Worm (Caenorhabditis elegans): ENCODE data around the gene Y39G8B.9.
A peak's percentile ranks its signal among the peaks of the same experiment; 100 is the strongest.

The Y39G8B.9 gene

ce11 chrII:14005183-14005582, 24.0 kb downstream of the Y39G8B.9 start:
- TF ChIP-seq nhr-90 (tag; optimal IDR thresholded peaks at IDR 0.05; ENCODE audit: poor library complexity) = no peak
- no peak for TF ChIP-seq efl-1 (optimal IDR thresholded peaks at IDR 0.05)
- peak in 1 of 2 experiments; percentile 75 for TF ChIP-seq efl-1 (GFP tag; optimal IDR thresholded peaks at IDR 0.05 in 1 of 2)
- TF ChIP-seq swsn-7 (tag; optimal IDR thresholded peaks at IDR 0.05) = no peak
- no peak for TF ChIP-seq elt-3 (tag; optimal IDR thresholded peaks at IDR 0.05)
- no peak for TF ChIP-seq pax-3 (tag; optimal IDR thresholded peaks at IDR 0.05)

ce11 chrII:14006210-14006609, 25.0 kb downstream of the Y39G8B.9 start, which contains the start of gene F01D5.6:
TSS of gene F01D5.6 (plus strand) at chrII:14006510.
- TF ChIP-seq nhr-28 (tag; optimal IDR thresholded peaks at IDR 0.05) (no peak), mep-1 (tag; optimal IDR thresholded peaks at IDR 0.05) (no peak), nhr-19 (GFP tag; conservative IDR thresholded peaks at IDR 0.05) (no peak), nhr-85 (tag) (no peak), fos-1 (tag; optimal IDR thresholded peaks at IDR 0.05) (no peak), elt-3 (tag; optimal IDR thresholded peaks at IDR 0.05) (no peak), nhr-237 (tag; optimal IDR thresholded peaks at IDR 0.05) (no peak), nhr-47 (tag; optimal IDR thresholded peaks at IDR 0.05) (no peak), ets-5 (GFP tag; IDR thresholded peaks at IDR 0.05) (no peak), dpl-1 (GFP tag; optimal IDR thresholded peaks at IDR 0.05) (no peak), tlp-1 (tag; optimal IDR thresholded peaks at IDR 0.05) (no peak), grh-1 (GFP tag; IDR thresholded peaks at IDR 0.05) (no peak), aha-1 (tag; optimal IDR thresholded peaks at IDR 0.05) (no peak), ztf-4 (tag; optimal IDR thresholded peaks at IDR 0.05) (no peak), hlh-17 (GFP tag; optimal IDR thresholded peaks at IDR 0.05; ENCODE audit: borderline replicate concordance) (no peak), nhr-90 (tag; optimal IDR thresholded peaks at IDR 0.05; ENCODE audit: poor library complexity) (no peak), zag-1 (tag; optimal IDR thresholded peaks at IDR 0.05) (no peak)

- TF ChIP-seq pqm-1 (tag; optimal IDR thresholded peaks at IDR 0.05) (no peak), hpl-2 (GFP tag; optimal IDR thresholded peaks at IDR 0.05) (no peak), nhr-84 (tag; optimal IDR thresholded peaks at IDR 0.05) (no peak), unc-98 (GFP tag; IDR thresholded peaks at IDR 0.05) (no peak), mab-9 (GFP tag; IDR thresholded peaks at IDR 0.05) (no peak), ces-1 (GFP tag; optimal IDR thresholded peaks at IDR 0.05) (no peak), nhr-76 (tag; optimal IDR thresholded peaks at IDR 0.05) (no peak), nhr-77 (tag; optimal IDR thresholded peaks at IDR 0.05) (no peak), C16A3.4 (tag; optimal IDR thresholded peaks at IDR 0.05) (no peak), swsn-7 (tag; optimal IDR thresholded peaks at IDR 0.05) (no peak), elt-3 (tag; optimal IDR thresholded peaks at IDR 0.05) (no peak), sptf-1 (tag; optimal IDR thresholded peaks at IDR 0.05) (no peak), ceh-88 (GFP tag; IDR thresholded peaks at IDR 0.05) (no peak), jun-1 (tag; optimal IDR thresholded peaks at IDR 0.05) (no peak)
Measured at ce11 chrII:14008359-14008758, 27.2 kb downstream of the Y39G8B.9 start, which contains the start of gene F01D5.7. TSS of gene F01D5.7 (plus strand) at chrII:14008659.

ce11 chrII:14010656-14011376, 29.7 kb downstream of the Y39G8B.9 start, which contains the start of gene F01D5.8:
TSS of gene F01D5.8 (plus strand) at chrII:14010706.
- TF ChIP-seq nhr-20 (tag; optimal IDR thresholded peaks at IDR 0.05) (no peak), lin-35 (GFP tag; optimal IDR thresholded peaks at IDR 0.05) (peak in 1 of 2 experiments; percentile 9), elt-2 (tag; optimal IDR thresholded peaks at IDR 0.05) (peak; percentile 33), efl-1 (optimal IDR thresholded peaks at IDR 0.05) (no peak), efl-1 (GFP tag; optimal IDR thresholded peaks at IDR 0.05 in 1 of 2) (peak in 1 of 2 experiments; percentile 62), ceh-82 (tag; optimal IDR thresholded peaks at IDR 0.05) (no peak)
